Fruit fly (Drosophila melanogaster) whole organism, embryonic: ENCODE data around the gene CG43401.
A peak's percentile ranks its signal among the peaks of the same experiment; 100 is the strongest.

Source experiments
- BEAF-32 ChIP-seq: fragments of 200-800 bp; sonication (Bioruptor generic); optimal IDR thresholded peaks from 3 replicates; lab custom pipeline; 2017; ENCODE audit warnings: missing biosample characterization, missing genetic modification characterization, mild to moderate bottlenecking, moderate library complexity, missing genetic modification reagents
- CG10274 ChIP-seq: fragments of 200-800 bp; sonication (Bioruptor generic); optimal IDR thresholded peaks from 3 replicates; lab custom pipeline; 2017; ENCODE audit warnings: missing biosample characterization, mild to moderate bottlenecking, missing genetic modification characterization
- CG10431 ChIP-seq: fragments of 200-800 bp; sonication (Bioruptor generic); optimal IDR thresholded peaks from 3 replicates; lab custom pipeline; 2018; ENCODE audit warnings: missing biosample characterization, mild to moderate bottlenecking, missing genetic modification characterization
- CG10543 ChIP-seq: fragments of 200-800 bp; sonication (Bioruptor generic); optimal IDR thresholded peaks from 3 replicates; lab custom pipeline; 2017; ENCODE audit warnings: missing biosample characterization, mild to moderate bottlenecking, missing genetic modification characterization, moderate library complexity
- CG11085 ChIP-seq: fragments of 200-800 bp; sonication (Bioruptor generic); IDR thresholded peaks from 2 replicates; pipeline ENCODE4 v1.3.6; 2022; ENCODE audit warnings: missing biosample characterization, missing genetic modification characterization
- CG12659 ChIP-seq: fragments of 200-800 bp; sonication (Bioruptor generic); optimal IDR thresholded peaks from 3 replicates; lab custom pipeline; 2017; ENCODE audit warnings: mild to moderate bottlenecking, missing biosample characterization, missing genetic modification reagents, missing genetic modification characterization
- CG13775 ChIP-seq: fragments of 200-800 bp; sonication (Bioruptor generic); optimal IDR thresholded peaks from 3 replicates; lab custom pipeline; 2017; ENCODE audit warnings: missing biosample characterization, mild to moderate bottlenecking, missing genetic modification characterization
- CG14050 ChIP-seq: fragments of 200-800 bp; sonication (Bioruptor generic); IDR thresholded peaks from 3 replicates; pipeline ENCODE4 v1.3.6; 2022; ENCODE audit warnings: missing biosample characterization, missing genetic modification characterization
- CG15696 ChIP-seq: fragments of 200-800 bp; sonication (Bioruptor generic); optimal IDR thresholded peaks from 2 replicates; lab custom pipeline; 2019; ENCODE audit warnings: missing biosample characterization, mild to moderate bottlenecking, missing genetic modification characterization, moderate library complexity
- CG1603 ChIP-seq: fragments of 200-800 bp; sonication (Bioruptor generic); optimal IDR thresholded peaks from 2 replicates; lab custom pipeline; 2019; ENCODE audit warnings: missing biosample characterization, mild to moderate bottlenecking, missing genetic modification characterization, moderate library complexity
- CG17328 ChIP-seq: fragments of 200-800 bp; sonication (Bioruptor generic); IDR thresholded peaks from 2 replicates; pipeline ENCODE4 v1.3.6; 2022; ENCODE audit warnings: missing biosample characterization, missing genetic modification characterization
- CG17361 ChIP-seq: fragments of 200-800 bp; sonication (Bioruptor generic); IDR thresholded peaks from 3 replicates; pipeline ENCODE4 v1.3.6; 2022; ENCODE audit warnings: missing biosample characterization, missing genetic modification characterization
- CG17385 ChIP-seq: fragments of 200-800 bp; sonication (Bioruptor generic); optimal IDR thresholded peaks from 3 replicates; lab custom pipeline; 2018; ENCODE audit warnings: missing biosample characterization, mild to moderate bottlenecking, missing genetic modification characterization
- CG17829 ChIP-seq: fragments of 200-800 bp; optimal IDR thresholded peaks from 2 replicates; lab custom pipeline; 2019; ENCODE audit warnings: missing biosample characterization, mild to moderate bottlenecking, missing genetic modification characterization, moderate library complexity
- CG4404 ChIP-seq: fragments of 200-800 bp; sonication (Bioruptor generic); IDR thresholded peaks from 2 replicates; pipeline ENCODE4 v1.3.6; 2022; ENCODE audit warnings: missing biosample characterization, missing genetic modification characterization
- CG7839 ChIP-seq: fragments of 200-800 bp; sonication (Bioruptor generic); optimal IDR thresholded peaks from 3 replicates; lab custom pipeline; 2018; ENCODE audit warnings: missing biosample characterization, mild to moderate bottlenecking, missing genetic modification characterization, moderate library complexity
- CG8359 ChIP-seq: fragments of 200-800 bp; sonication (Bioruptor generic); optimal IDR thresholded peaks from 2 replicates; lab custom pipeline; 2017; ENCODE audit warnings: missing biosample characterization, mild to moderate bottlenecking, missing genetic modification characterization, borderline replicate concordance
- CG8478 ChIP-seq: fragments of >200 bp; optimal IDR thresholded peaks from 2 replicates; lab custom pipeline; 2018
- CG9817 ChIP-seq: fragments of 200-800 bp; sonication (Bioruptor generic); optimal IDR thresholded peaks from 2 replicates; lab custom pipeline; 2018; ENCODE audit warnings: missing biosample characterization, mild to moderate bottlenecking, missing genetic modification characterization, moderate library complexity
- CG9876 ChIP-seq: fragments of 200-800 bp; sonication (Bioruptor generic); optimal IDR thresholded peaks from 2 replicates; lab custom pipeline; 2016; ENCODE audit warnings: missing biosample characterization, missing genetic modification characterization
- CTCF ChIP-seq: fragments of 200-800 bp; sonication (Bioruptor generic); optimal IDR thresholded peaks from 2 replicates; lab custom pipeline; 2017; ENCODE audit warnings: missing biosample characterization, mild to moderate bottlenecking, missing genetic modification characterization, moderate library complexity
- Chrac-16 ChIP-seq: fragments of 200-800 bp; sonication (Bioruptor generic); optimal IDR thresholded peaks from 3 replicates; lab custom pipeline; 2016; ENCODE audit warnings: missing biosample characterization, missing genetic modification characterization
- CrebB ChIP-seq: fragments of 200-800 bp; sonication (Bioruptor generic); optimal IDR thresholded peaks from 3 replicates; lab custom pipeline; 2018; ENCODE audit warnings: missing biosample characterization, mild to moderate bottlenecking, missing genetic modification characterization
- Dref ChIP-seq: fragments of 200-800 bp; sonication (Bioruptor generic); IDR thresholded peaks from 2 replicates; pipeline ENCODE4 v1.3.6; 2022; ENCODE audit warnings: missing biosample characterization, missing genetic modification characterization
- Ets97D ChIP-seq: fragments of 200-800 bp; sonication (Bioruptor generic); optimal IDR thresholded peaks from 3 replicates; lab custom pipeline; 2016; ENCODE audit warnings: missing biosample characterization, missing genetic modification characterization
- Fer1 ChIP-seq: fragments of 200-800 bp; sonication (Bioruptor generic); optimal IDR thresholded peaks from 2 replicates; lab custom pipeline; 2017; ENCODE audit warnings: missing biosample characterization, mild to moderate bottlenecking, missing genetic modification characterization
- Fer2 ChIP-seq: fragments of 200-800 bp; sonication (Bioruptor generic); optimal IDR thresholded peaks from 2 replicates; lab custom pipeline; 2018; ENCODE audit warnings: missing biosample characterization, mild to moderate bottlenecking, missing genetic modification characterization, moderate library complexity
- GATAe ChIP-seq: fragments of 200-800 bp; sonication (Bioruptor generic); conservative IDR thresholded peaks from 2 replicates; pipeline ENCODE4 v1.3.6; 2022; ENCODE audit warnings: missing biosample characterization, missing genetic modification characterization
- Hey ChIP-seq: fragments of 200-800 bp; sonication (Bioruptor generic); optimal IDR thresholded peaks from 3 replicates; lab custom pipeline; 2018; ENCODE audit warnings: missing biosample characterization, mild to moderate bottlenecking, missing genetic modification characterization
- Lpt ChIP-seq: fragments of >200 bp; optimal IDR thresholded peaks from 2 replicates; lab custom pipeline; 2018; ENCODE audit warnings: missing biosample characterization, missing genetic modification characterization
- Mes4 ChIP-seq: fragments of 200-800 bp; sonication (Bioruptor generic); optimal IDR thresholded peaks from 2 replicates; lab custom pipeline; 2016; ENCODE audit warnings: missing biosample characterization, missing genetic modification characterization
- Oli ChIP-seq: fragments of 200-800 bp; sonication (Bioruptor generic); optimal IDR thresholded peaks from 2 replicates; lab custom pipeline; 2018; ENCODE audit warnings: missing biosample characterization, mild to moderate bottlenecking, missing genetic modification characterization, moderate library complexity
- Ptx1 ChIP-seq: fragments of 200-800 bp; sonication (Bioruptor generic); IDR thresholded peaks from 2 replicates; pipeline ENCODE4 v1.3.6; 2022; ENCODE audit warnings: missing biosample characterization, missing genetic modification characterization
- Rfx ChIP-seq: fragments of 200-800 bp; sonication (Bioruptor generic); IDR thresholded peaks from 2 replicates; pipeline ENCODE4 v1.3.6; 2022; ENCODE audit warnings: missing biosample characterization, missing genetic modification characterization
- Xrp1 ChIP-seq: fragments of 200-800 bp; sonication (Bioruptor generic); IDR thresholded peaks from 2 replicates; pipeline ENCODE4 v1.3.6; 2022; ENCODE audit warnings: missing biosample characterization, missing genetic modification characterization
- aop ChIP-seq: fragments of 200-800 bp; sonication (Bioruptor generic); IDR thresholded peaks from 2 replicates; pipeline ENCODE4 v1.3.6; 2022; ENCODE audit warnings: missing biosample characterization, missing genetic modification characterization
- bigmax ChIP-seq: fragments of 200-800 bp; sonication (Bioruptor generic); optimal IDR thresholded peaks from 2 replicates; lab custom pipeline; 2018; ENCODE audit warnings: missing biosample characterization, mild to moderate bottlenecking, missing genetic modification characterization
- bsh ChIP-seq, 2 experiments: fragments of 200-800 bp; sonication (Bioruptor generic); optimal IDR thresholded peaks; 2 replicates each; lab custom pipeline; 2017 to 2018; ENCODE audit warnings: mild to moderate bottlenecking in 2 of 2, missing biosample characterization in 2 of 2, missing genetic modification characterization in 2 of 2, moderate library complexity in 1 of 2
- caup ChIP-seq: fragments of 200-800 bp; sonication (Bioruptor generic); optimal IDR thresholded peaks from 3 replicates; lab custom pipeline; 2017; ENCODE audit warnings: missing biosample characterization, mild to moderate bottlenecking, missing genetic modification characterization, moderate library complexity; ENCODE audit not compliant: severe bottlenecking
- da ChIP-seq: fragments of 200-800 bp; sonication (Bioruptor generic); optimal IDR thresholded peaks from 2 replicates; lab custom pipeline; 2016; ENCODE audit warnings: missing biosample characterization, missing genetic modification characterization
- esg ChIP-seq: fragments of 200-800 bp; sonication (Bioruptor generic); conservative IDR thresholded peaks from 2 replicates; pipeline ENCODE4 v1.3.6; 2022; ENCODE audit warnings: missing biosample characterization, missing genetic modification characterization
- eyg ChIP-seq: fragments of 200-800 bp; sonication (Bioruptor generic); optimal IDR thresholded peaks from 3 replicates; lab custom pipeline; 2016; ENCODE audit warnings: missing biosample characterization, missing genetic modification characterization
- odd ChIP-seq: fragments of 200-800 bp; sonication (Bioruptor generic); optimal IDR thresholded peaks from 2 replicates; lab custom pipeline; 2017; ENCODE audit warnings: missing biosample characterization, mild to moderate bottlenecking, missing genetic modification characterization
- otp ChIP-seq: fragments of 200-800 bp; sonication (Bioruptor generic); IDR thresholded peaks from 3 replicates; pipeline ENCODE4, ENCODE4 v1.3.6; 2022; ENCODE audit warnings: missing biosample characterization, missing genetic modification characterization
- peb ChIP-seq: fragments of 200-800 bp; sonication (Bioruptor generic); IDR thresholded peaks from 2 replicates; pipeline ENCODE4 v1.3.6; 2022; ENCODE audit warnings: missing biosample characterization, missing genetic modification characterization
- pnt ChIP-seq: fragments of 200-800 bp; sonication (Bioruptor generic); optimal IDR thresholded peaks from 3 replicates; lab custom pipeline; 2016; ENCODE audit warnings: missing biosample characterization, missing genetic modification characterization
- pum ChIP-seq: fragments of 200-800 bp; sonication (Bioruptor generic); optimal IDR thresholded peaks from 2 replicates; lab custom pipeline; 2016; ENCODE audit warnings: missing biosample characterization, missing genetic modification characterization
- sisA ChIP-seq: fragments of 200-800 bp; sonication (Bioruptor generic); IDR thresholded peaks from 2 replicates; pipeline ENCODE4 v1.3.6; 2022; ENCODE audit warnings: missing biosample characterization, missing genetic modification characterization
- so ChIP-seq: fragments of 200-800 bp; sonication (Bioruptor generic); IDR thresholded peaks from 3 replicates; pipeline ENCODE4 v1.3.6; 2022; ENCODE audit warnings: missing biosample characterization, missing genetic modification characterization
- sqz ChIP-seq: fragments of 200-800 bp; sonication (Bioruptor generic); optimal IDR thresholded peaks from 3 replicates; lab custom pipeline; 2018; ENCODE audit warnings: missing biosample characterization, mild to moderate bottlenecking, missing genetic modification characterization
- tll ChIP-seq, 2 experiments: fragments of 200-800 bp in 1 of 2; fragments of >200 bp in 1 of 2; sonication (Bioruptor generic) in 1 of 2; optimal IDR thresholded peaks; 2 replicates each; lab custom pipeline; 2017 to 2019; ENCODE audit warnings: missing biosample characterization in 2 of 2, missing genetic modification characterization in 2 of 2, mild to moderate bottlenecking in 1 of 2, moderate library complexity in 1 of 2
- ttk ChIP-seq: fragments of 200-800 bp; sonication (Bioruptor generic); IDR thresholded peaks from 2 replicates; pipeline ENCODE4 v2.1.2; 2022; ENCODE audit warnings: missing biosample characterization, missing genetic modification characterization

The CG43401 gene

DNA sequence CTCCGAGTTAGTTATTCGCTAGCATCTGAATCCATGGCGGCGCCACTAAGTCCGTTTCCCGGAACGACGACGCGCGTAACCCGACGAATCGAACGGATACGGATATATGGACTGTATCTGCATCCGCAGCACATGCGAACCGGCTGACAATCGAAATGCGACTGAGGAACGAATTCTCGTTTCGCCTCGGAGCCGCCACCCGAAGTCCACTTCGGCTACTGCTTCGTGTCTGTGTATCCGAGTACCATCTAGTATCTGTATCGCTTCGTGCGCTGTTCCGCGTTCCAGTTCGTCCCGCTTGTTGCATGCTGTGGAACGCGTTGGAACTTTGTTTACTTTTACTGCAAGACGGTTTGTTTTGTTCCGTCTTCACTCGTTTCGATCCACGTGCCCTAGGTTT lies 8.0 kb upstream of the CG43401 start, which contains the start of gene robo2 (continued):
- peak; percentile 47 for TF ChIP-seq CG12659 (GFP tag; lab: Kevin White, UChicago)
- TF ChIP-seq CG4404, result no peak
- no peak; the same call in 1 of the 2 replicates for TF ChIP-seq Dref (GFP tag; lab: Robert Waterston, UW)
- TF ChIP-seq eyg (GFP tag; lab: Kevin White, UChicago), result no peak
- TF ChIP-seq CG8478, result no peak
- peak; percentile 77 for TF ChIP-seq caup
- peak; percentile 62; the same call in 1 of the 3 replicates for TF ChIP-seq otp (GFP tag; lab: Robert Waterston, UW)
- peak; percentile 46 for TF ChIP-seq CG7839
- peak; percentile 66 for TF ChIP-seq CG17829
- peak; percentile 46 to 64 for TF ChIP-seq bsh (GFP tag; optimal IDR thresholded peaks at IDR 0.05; lab: Kevin White, UChicago)
- no peak; the same call in 1 of the 2 replicates for TF ChIP-seq Ptx1 (GFP tag; lab: Robert Waterston, UW)
- TF ChIP-seq GATAe (GFP tag; lab: Robert Waterston, UW), result peak; percentile 60; the same call in 1 of the 2 replicates
- TF ChIP-seq CG9876 (GFP tag; lab: Kevin White, UChicago), result no peak
- peak; percentile 56; the same call in 2 of the 3 replicates for TF ChIP-seq so (GFP tag; lab: Robert Waterston, UW)
- TF ChIP-seq CG17361 (GFP tag; lab: Robert Waterston, UW), result peak; percentile 17; the same call in 1 of the 3 replicates
- TF ChIP-seq CG10274 (GFP tag; lab: Kevin White, UChicago), result no peak
- peak; percentile 58 for TF ChIP-seq Rfx (GFP tag; lab: Robert Waterston, UW)
- TF ChIP-seq pnt, result peak; percentile 22
- peak; percentile 62 for TF ChIP-seq CTCF
- no peak for TF ChIP-seq Chrac-16
- no peak for TF ChIP-seq Fer2 (tag; lab: Kevin White, UChicago)
- no peak for TF ChIP-seq da (GFP tag; lab: Kevin White, UChicago)
- TF ChIP-seq CG10543 (GFP tag; lab: Kevin White, UChicago), result peak; percentile 84
- TF ChIP-seq peb (GFP tag; lab: Robert Waterston, UW), result no peak
- peak; percentile 67 for TF ChIP-seq CG17328 (GFP tag; lab: Robert Waterston, UW)
- peak; percentile 36 for TF ChIP-seq odd (GFP tag; lab: Kevin White, UChicago)
- no peak for TF ChIP-seq CG11085 (GFP tag; lab: Robert Waterston, UW)
- TF ChIP-seq CG10431, result no peak
- no peak for TF ChIP-seq sqz (GFP tag; lab: Kevin White, UChicago)
- TF ChIP-seq Fer1, result peak; percentile 68
- TF ChIP-seq aop (GFP tag; lab: Robert Waterston, UW), result no peak
- no peak for TF ChIP-seq Mes4 (GFP tag; lab: Kevin White, UChicago)
- TF ChIP-seq tll (GFP tag; optimal IDR thresholded peaks at IDR 0.05; lab: Kevin White, UChicago), result no peak
- peak; percentile 45 for TF ChIP-seq CG13775 (GFP tag; lab: Kevin White, UChicago)
- TF ChIP-seq Lpt (GFP tag; lab: Kevin White, UChicago), result no peak
- TF ChIP-seq CG15696 (tag; lab: Kevin White, UChicago), result peak; percentile 26
- TF ChIP-seq Ets97D (GFP tag; lab: Kevin White, UChicago), result no peak
- peak; percentile 43; the same call in 2 of the 3 replicates for TF ChIP-seq CG14050 (GFP tag; lab: Robert Waterston, UW)
- TF ChIP-seq ttk, result no peak
- TF ChIP-seq CrebB (tag; lab: Kevin White, UChicago), result peak; percentile 49
- peak; percentile 52 for TF ChIP-seq CG17385 (GFP tag; lab: Kevin White, UChicago)
- TF ChIP-seq esg (GFP tag; lab: Robert Waterston, UW), result no peak
- TF ChIP-seq BEAF-32, result no peak
- TF ChIP-seq sisA (GFP tag; lab: Robert Waterston, UW), result no peak
- TF ChIP-seq pum (GFP tag; lab: Kevin White, UChicago), result no peak
- no peak for TF ChIP-seq Xrp1
- no peak for TF ChIP-seq bigmax (GFP tag; lab: Kevin White, UChicago)
- no peak for TF ChIP-seq CG9817 (tag; lab: Kevin White, UChicago)
- no peak for TF ChIP-seq Oli
- TF ChIP-seq Hey, result peak; percentile 49
- TF ChIP-seq CG8359 (GFP tag; lab: Kevin White, UChicago), result peak; percentile 29
- peak; percentile 55 for TF ChIP-seq CG1603 (tag; lab: Kevin White, UChicago)
